Comparison of ENCODE assay signal across 2 fruit fly cellular contexts in genomic region chr3L:14672387-14673110, dm6.
TF ChIP-seq lines count a peak whose summit lies in the region.

Gene CG43121, minus strand, starts transcription at chr3L:14672437.
Gene ome, plus strand, starts transcription at chr3L:14672839.

TF ChIP-seq in whole organism, embryonic, 481 proteins besides CTCF, POLR2A, EP300 and RAD21 (continued from another document and continues in another):
- TF ChIP-seq CG15269 (tag; optimal IDR thresholded peaks at IDR 0.05; lab: Kevin White, UChicago): peak; percentile 28
- peak; percentile 19 for TF ChIP-seq HHEX (GFP tag; optimal IDR thresholded peaks at IDR 0.05; lab: Kevin White, UChicago)
- peak; percentile 25; the same call in 1 of the 2 replicates for TF ChIP-seq slbo (GFP tag; IDR thresholded peaks at IDR 0.05; lab: Robert Waterston, UW)
- TF ChIP-seq cad (GFP tag; optimal IDR thresholded peaks at IDR 0.05; lab: Kevin White, UChicago): no peak
- peak; percentile 11 for TF ChIP-seq CG7987 (GFP tag; optimal IDR thresholded peaks at IDR 0.05; lab: Kevin White, UChicago)
- TF ChIP-seq CG30403 (GFP tag; optimal IDR thresholded peaks at IDR 0.05; lab: Kevin White, UChicago): peak; percentile 26
- TF ChIP-seq CG31224 (GFP tag; IDR thresholded peaks at IDR 0.05; lab: Robert Waterston, UW): 0 out of 2 replicates have a peak, but pooled peaks have one; percentile 12
- TF ChIP-seq CG11247 (GFP tag; IDR thresholded peaks at IDR 0.05; lab: Robert Waterston, UW): no peak
- peak; percentile 11 for TF ChIP-seq CG12659 (GFP tag; optimal IDR thresholded peaks at IDR 0.05; lab: Kevin White, UChicago)
- peak; percentile 39 to 41 for TF ChIP-seq Trl (optimal IDR thresholded peaks at IDR 0.05; lab: Kevin White, UChicago)
- TF ChIP-seq Trl (GFP tag; optimal IDR thresholded peaks at IDR 0.05; lab: Kevin White, UChicago): no peak
- TF ChIP-seq CG12155 (GFP tag; optimal IDR thresholded peaks at IDR 0.05; lab: Kevin White, UChicago): no peak
- TF ChIP-seq sens-2 (GFP tag; IDR thresholded peaks at IDR 0.05; lab: Robert Waterston, UW): 0 out of 2 replicates have a peak, but pooled peaks have one; percentile 17
- peak; percentile 20 to 48 for TF ChIP-seq Hr51 (GFP tag; optimal IDR thresholded peaks at IDR 0.05; lab: Kevin White, UChicago)
- TF ChIP-seq cwo (GFP tag; optimal IDR thresholded peaks at IDR 0.05; lab: Kevin White, UChicago): peak; percentile 61
- peak; percentile 24 for TF ChIP-seq sd (tag; optimal IDR thresholded peaks at IDR 0.05; lab: Kevin White, UChicago)
- no peak for TF ChIP-seq CG14860 (GFP tag; IDR thresholded peaks at IDR 0.05; lab: Robert Waterston, UW; ENCODE audit: partially characterized antibody)
- no peak for TF ChIP-seq CG11085 (GFP tag; IDR thresholded peaks at IDR 0.05; lab: Robert Waterston, UW)
- TF ChIP-seq CG10147 (GFP tag; optimal IDR thresholded peaks at IDR 0.05; lab: Kevin White, UChicago): no peak
- peak; percentile 33 for TF ChIP-seq dmrt99B (tag; optimal IDR thresholded peaks at IDR 0.05; lab: Kevin White, UChicago)
- TF ChIP-seq ATbp (GFP tag; optimal IDR thresholded peaks at IDR 0.05; lab: Kevin White, UChicago): peak; percentile 17
- TF ChIP-seq Opbp (GFP tag; IDR thresholded peaks at IDR 0.05; lab: Robert Waterston, UW; ENCODE audit: partially characterized antibody): peak; percentile 46; the same call in 1 of the 3 replicates
- TF ChIP-seq CG12071 (GFP tag; optimal IDR thresholded peaks at IDR 0.05; lab: Kevin White, UChicago): peak; percentile 59
- peak; percentile 45 for TF ChIP-seq nom (GFP tag; optimal IDR thresholded peaks at IDR 0.05; lab: Kevin White, UChicago)
- peak; percentile 13 for TF ChIP-seq ftz-f1 (GFP tag; optimal IDR thresholded peaks at IDR 0.05; lab: Kevin White, UChicago)
- peak; percentile 62 for TF ChIP-seq Atf6 (GFP tag; IDR thresholded peaks at IDR 0.05; lab: Robert Waterston, UW)
- TF ChIP-seq CG9932 (GFP tag; IDR thresholded peaks at IDR 0.05; lab: Robert Waterston, UW): peak; percentile 44; the same call in 1 of the 2 replicates
- TF ChIP-seq dmrt11E (tag; optimal IDR thresholded peaks at IDR 0.05; lab: Kevin White, UChicago): no peak
- TF ChIP-seq ara (GFP tag; IDR thresholded peaks at IDR 0.05; lab: Robert Waterston, UW): 0 out of 2 replicates have a peak, but pooled peaks have one; percentile 27
- peak; percentile 21 for TF ChIP-seq mirr (GFP tag; optimal IDR thresholded peaks at IDR 0.05; lab: Kevin White, UChicago)
- peak; percentile 12; the same call in 1 of the 2 replicates for TF ChIP-seq E2f1 (GFP tag; IDR thresholded peaks at IDR 0.05; lab: Robert Waterston, UW)
- 0 out of 2 replicates have a peak, but pooled peaks have one; percentile 12 for TF ChIP-seq CG42726 (GFP tag; IDR thresholded peaks at IDR 0.05; lab: Robert Waterston, UW; ENCODE audit: partially characterized antibody)
- peak; percentile 2 for TF ChIP-seq Sox102F (GFP tag; optimal IDR thresholded peaks at IDR 0.05; lab: Kevin White, UChicago)
- no peak for TF ChIP-seq Sox100B (GFP tag; optimal IDR thresholded peaks at IDR 0.05; lab: Kevin White, UChicago)
- TF ChIP-seq CG17385 (GFP tag; optimal IDR thresholded peaks at IDR 0.05; lab: Kevin White, UChicago): peak; percentile 28
- TF ChIP-seq NfI (GFP tag; optimal IDR thresholded peaks at IDR 0.05; lab: Kevin White, UChicago): peak; percentile 11
- no peak for TF ChIP-seq MBD-R2 (GFP tag; IDR thresholded peaks at IDR 0.05; lab: Robert Waterston, UW)
- TF ChIP-seq MTF-1 (GFP tag; optimal IDR thresholded peaks at IDR 0.05; lab: Kevin White, UChicago; ENCODE audit: borderline replicate concordance): peak; percentile 42
- TF ChIP-seq trh (GFP tag; optimal IDR thresholded peaks at IDR 0.05; lab: Kevin White, UChicago): no peak
- peak; percentile 55 for TF ChIP-seq CG13296 (GFP tag; optimal IDR thresholded peaks at IDR 0.05; lab: Kevin White, UChicago)
- TF ChIP-seq CG11560 (tag; IDR thresholded peaks at IDR 0.05; lab: Robert Waterston, UW): no peak
- peak; percentile 1 for TF ChIP-seq Oli (tag; optimal IDR thresholded peaks at IDR 0.05; lab: Kevin White, UChicago)
- peak; percentile 35 for TF ChIP-seq CG4328 (GFP tag; optimal IDR thresholded peaks at IDR 0.05; lab: Kevin White, UChicago)
- peak; percentile 80 for TF ChIP-seq sens (GFP tag; lab: Kevin White, UChicago)
- TF ChIP-seq CG8281 (tag; optimal IDR thresholded peaks at IDR 0.05; lab: Kevin White, UChicago): no peak
- TF ChIP-seq CG12769 (tag; optimal IDR thresholded peaks at IDR 0.05; lab: Kevin White, UChicago): peak; percentile 69
- peak; percentile 51; the same call in 2 of the 3 replicates for TF ChIP-seq row (GFP tag; IDR thresholded peaks at IDR 0.05; lab: Robert Waterston, UW)
- TF ChIP-seq CG2875 (GFP tag; optimal IDR thresholded peaks at IDR 0.05; lab: Kevin White, UChicago): peak; percentile 10
- TF ChIP-seq CG32532 (GFP tag; IDR thresholded peaks at IDR 0.05; lab: Robert Waterston, UW): peak; percentile 31; the same call in 1 of the 2 replicates
- TF ChIP-seq gsb (GFP tag; IDR thresholded peaks at IDR 0.05; lab: Robert Waterston, UW): no peak
- no peak for TF ChIP-seq vfl (GFP tag; optimal IDR thresholded peaks at IDR 0.05; lab: Kevin White, UChicago)
- no peak for TF ChIP-seq sna (GFP tag; IDR thresholded peaks at IDR 0.05; lab: Robert Waterston, UW; ENCODE audit: partially characterized antibody)
- peak; percentile 43 for TF ChIP-seq Fer1 (GFP tag; optimal IDR thresholded peaks at IDR 0.05; lab: Kevin White, UChicago)
- TF ChIP-seq Aef1 (GFP tag; IDR thresholded peaks at IDR 0.05; lab: Robert Waterston, UW): 0 out of 3 replicates have a peak, but pooled peaks have one; percentile 11
- no peak for TF ChIP-seq CG12104 (GFP tag; optimal IDR thresholded peaks at IDR 0.05; lab: Kevin White, UChicago)
- TF ChIP-seq PHDP (tag; optimal IDR thresholded peaks at IDR 0.05; lab: Kevin White, UChicago): peak; percentile 28
- TF ChIP-seq BtbVII (GFP tag; optimal IDR thresholded peaks at IDR 0.05; lab: Kevin White, UChicago): peak; percentile 40
- peak; percentile 10 for TF ChIP-seq CG11398 (GFP tag; optimal IDR thresholded peaks at IDR 0.05; lab: Kevin White, UChicago)
- peak; percentile 8 for TF ChIP-seq sug (tag; optimal IDR thresholded peaks at IDR 0.05; lab: Kevin White, UChicago)
- peak; percentile 85 for TF ChIP-seq Med (GFP tag; lab: Kevin White, UChicago)
- no peak for TF ChIP-seq CG16815 (GFP tag; optimal IDR thresholded peaks at IDR 0.05; lab: Kevin White, UChicago)
- no peak for TF ChIP-seq Lpt (GFP tag; optimal IDR thresholded peaks at IDR 0.05; lab: Kevin White, UChicago)
- peak; percentile 51; the same call in 1 of the 3 replicates for TF ChIP-seq so (GFP tag; IDR thresholded peaks at IDR 0.05; lab: Robert Waterston, UW)

TF ChIP-seq in whole organism, prepupa, 60 proteins besides CTCF, POLR2A, EP300 and RAD21 (continued from another document):
- TF ChIP-seq esn (GFP tag; optimal IDR thresholded peaks at IDR 0.05; lab: Kevin White, UChicago): peak; percentile 54
- peak; percentile 89 for TF ChIP-seq fkh (GFP tag; optimal IDR thresholded peaks at IDR 0.05; lab: Kevin White, UChicago)
- peak in 1 of 2 experiments; percentile 57 for TF ChIP-seq ss (GFP tag; optimal IDR thresholded peaks at IDR 0.05; lab: Kevin White, UChicago)
- TF ChIP-seq Smox (GFP tag; optimal IDR thresholded peaks at IDR 0.05; lab: Kevin White, UChicago): no peak
- peak; percentile 8 to 11 for TF ChIP-seq salr (GFP tag; optimal IDR thresholded peaks at IDR 0.05; lab: Kevin White, UChicago)
- TF ChIP-seq Gug (GFP tag; IDR thresholded peaks at IDR 0.05; lab: Robert Waterston, UW): 0 out of 2 replicates have a peak, but pooled peaks have one; percentile 26
